Worm (Caenorhabditis elegans): ENCODE results near the gene F55A4.3.

DNA sequence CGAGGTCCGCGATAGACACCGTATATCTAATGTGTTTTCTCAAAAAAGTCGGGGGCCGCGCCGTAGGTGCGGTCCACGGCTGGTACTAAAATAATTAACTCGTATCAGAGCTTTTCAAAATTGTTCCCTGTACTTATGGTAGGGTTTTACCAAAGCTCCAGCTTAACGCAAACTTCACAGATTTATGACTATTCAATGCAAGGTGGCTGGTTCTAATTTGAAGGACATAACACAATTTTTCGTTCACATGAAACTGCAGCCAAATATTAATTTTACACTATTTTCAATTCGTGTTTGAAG, 49.7 kb downstream of the F55A4.3 start:
- no peak for TF ChIP-seq him-1 (tag; optimal IDR thresholded peaks at IDR 0.05)
- no peak for TF ChIP-seq dao-5 (tag; optimal IDR thresholded peaks at IDR 0.05)
